Fruit fly (Drosophila melanogaster) whole organism, prepupa: Measurements from ENCODE around the gene CG13403.

Experiments
- Blimp-1 ChIP-seq: fragments of 200-800 bp; sonication (Bioruptor generic); optimal IDR thresholded peaks from 3 replicates; lab custom pipeline; 2017; ENCODE audit warnings: missing biosample characterization, missing genetic modification characterization, mild to moderate bottlenecking, moderate library complexity, missing genetic modification reagents
- CG4318 ChIP-seq: fragments of 200-800 bp; sonication (Bioruptor generic); optimal IDR thresholded peaks from 3 replicates; lab custom pipeline; 2017; ENCODE audit warnings: missing biosample characterization, mild to moderate bottlenecking, missing genetic modification characterization
- CG6163 ChIP-seq: fragments of 200-800 bp; sonication (Bioruptor generic); IDR thresholded peaks from 3 replicates; pipeline ENCODE4 v1.3.6; 2022; ENCODE audit warnings: missing biosample characterization, missing genetic modification characterization
- CG8119 ChIP-seq: fragments of 200-800 bp; sonication (Bioruptor generic); IDR thresholded peaks from 3 replicates; pipeline ENCODE4 v1.3.6; 2022; ENCODE audit warnings: missing biosample characterization, missing genetic modification characterization
- Hr39 ChIP-seq: fragments of 200-800 bp; sonication (Bioruptor generic); optimal IDR thresholded peaks from 2 replicates; lab custom pipeline; 2016; ENCODE audit warnings: missing biosample characterization, missing genetic modification characterization
- Hr4 ChIP-seq: fragments of 200-800 bp; sonication (Bioruptor generic); optimal IDR thresholded peaks from 3 replicates; lab custom pipeline; 2016; ENCODE audit warnings: missing biosample characterization, missing genetic modification characterization
- Lpt ChIP-seq: fragments of 200-800 bp; sonication (Bioruptor generic); optimal IDR thresholded peaks from 3 replicates; lab custom pipeline; 2016; ENCODE audit warnings: missing biosample characterization, missing genetic modification characterization
- Met ChIP-seq: fragments of 200-800 bp; sonication (Bioruptor generic); optimal IDR thresholded peaks from 3 replicates; lab custom pipeline; 2016; ENCODE audit warnings: missing biosample characterization, missing genetic modification characterization
- fd85E ChIP-seq: fragments of 200-800 bp; sonication (Bioruptor generic); optimal IDR thresholded peaks from 3 replicates; lab custom pipeline; 2016; ENCODE audit warnings: missing biosample characterization, missing genetic modification characterization
- ss ChIP-seq, 2 experiments: fragments of 200-800 bp; sonication (Bioruptor generic); optimal IDR thresholded peaks; 2 replicates in 1 of 2; 3 replicates in 1 of 2; lab custom pipeline; 2017 to 2018; ENCODE audit warnings: mild to moderate bottlenecking in 2 of 2, missing biosample characterization in 2 of 2, missing genetic modification characterization in 2 of 2, moderate library complexity in 1 of 2
- svp ChIP-seq: fragments of 200-800 bp; sonication (Bioruptor generic); peaks from one replicate; lab custom pipeline; 2016; ENCODE audit warnings: missing biosample characterization, missing genetic modification characterization
- vri ChIP-seq: fragments of 200-800 bp; sonication (Bioruptor generic); optimal IDR thresholded peaks from 3 replicates; lab custom pipeline; 2016; ENCODE audit warnings: missing biosample characterization, mild to moderate bottlenecking, missing genetic modification characterization

dm6 chrX:14209209-14209781, 17.5 kb upstream of the CG13403 start:
- TF ChIP-seq CG8119 (no peak), Hr4 (GFP tag; lab: Kevin White, UChicago) (no peak), svp (GFP tag; lab: Kevin White, UChicago) (peak; percentile 58), Met (GFP tag; lab: Kevin White, UChicago) (no peak), Blimp-1 (GFP tag; lab: Kevin White, UChicago) (no peak), fd85E (GFP tag; lab: Kevin White, UChicago) (no peak), ss (GFP tag; optimal IDR thresholded peaks at IDR 0.05; lab: Kevin White, UChicago) (no peak), Lpt (GFP tag; lab: Kevin White, UChicago) (no peak), Hr39 (GFP tag; lab: Kevin White, UChicago) (no peak), CG4318 (GFP tag; lab: Kevin White, UChicago) (no peak), vri (GFP tag; lab: Kevin White, UChicago) (peak; percentile 11), CG6163 (GFP tag; lab: Robert Waterston, UW) (no peak)
